Fruit fly (Drosophila melanogaster): ENCODE data around the gene CrebB.

- no peak for TF ChIP-seq CG8478 (optimal IDR thresholded peaks at IDR 0.05)
- TF ChIP-seq CTCF (optimal IDR thresholded peaks at IDR 0.05): no peak
These were observed 39.5 kb downstream of the CrebB start for dm6 chrX:18405567-18406059.

Measured in S2 (cell line).